Fruit fly (Drosophila melanogaster) whole organism, embryonic: ENCODE results near the gene CG6830.

Experiments
- CG31224 ChIP-seq: fragments of 200-800 bp; sonication (Bioruptor generic); IDR thresholded peaks from 2 replicates; pipeline ENCODE4 v1.3.6; 2022; ENCODE audit warnings: missing biosample characterization, missing genetic modification characterization
- CG8359 ChIP-seq: fragments of 200-800 bp; sonication (Bioruptor generic); optimal IDR thresholded peaks from 2 replicates; lab custom pipeline; 2017; ENCODE audit warnings: missing biosample characterization, mild to moderate bottlenecking, missing genetic modification characterization, borderline replicate concordance
- E2f1 ChIP-seq: fragments of 200-800 bp; sonication (Bioruptor generic); IDR thresholded peaks from 2 replicates; pipeline ENCODE4 v1.3.6; 2022; ENCODE audit warnings: missing biosample characterization, missing genetic modification characterization
- NfI ChIP-seq: fragments of 200-800 bp; sonication (Bioruptor generic); optimal IDR thresholded peaks from 3 replicates; lab custom pipeline; 2018; ENCODE audit warnings: missing biosample characterization, mild to moderate bottlenecking, missing genetic modification characterization, moderate library complexity
- tap ChIP-seq: fragments of 200-800 bp; optimal IDR thresholded peaks from 3 replicates; lab custom pipeline; 2019; ENCODE audit warnings: missing biosample characterization, mild to moderate bottlenecking, missing genetic modification characterization, moderate library complexity
- wdn ChIP-seq: fragments of 200-800 bp; sonication (Bioruptor generic); IDR thresholded peaks from 2 replicates; pipeline ENCODE4 v1.3.6; 2022; ENCODE audit warnings: missing biosample characterization, missing genetic modification characterization

DNA sequence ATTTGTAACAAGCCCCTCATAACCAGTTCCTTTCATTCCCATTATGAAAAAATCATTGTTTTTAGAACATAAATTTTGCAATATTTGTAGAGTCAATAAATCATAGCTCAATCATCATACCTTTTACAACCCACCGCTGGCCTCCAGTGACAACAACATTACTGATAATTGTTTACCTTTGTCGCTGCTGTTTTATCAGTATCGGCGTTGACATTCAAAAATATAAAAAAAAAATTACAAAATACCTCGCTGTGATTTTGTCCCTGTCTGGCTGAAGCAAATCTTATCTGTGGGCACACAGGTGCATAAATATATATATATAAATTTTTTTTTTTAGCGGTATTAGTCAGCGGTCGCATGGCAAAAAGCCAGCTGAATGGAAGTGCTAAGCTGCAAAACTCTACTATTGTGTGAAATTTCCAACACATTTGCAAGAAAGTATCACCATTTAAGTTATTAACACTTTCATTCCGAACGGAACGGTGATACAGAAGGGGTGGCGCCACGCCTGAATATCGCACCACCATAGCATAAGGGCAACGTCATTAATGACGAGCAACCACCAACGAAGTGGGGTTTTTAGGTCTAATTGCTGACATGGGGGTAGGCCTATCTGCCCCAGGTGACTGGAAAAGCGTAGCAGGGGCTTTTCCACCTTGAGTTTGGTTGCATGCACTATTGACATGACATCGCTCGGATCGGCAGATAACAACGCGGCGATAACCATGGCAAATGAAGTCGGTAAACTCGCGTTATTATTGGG, 18.0 kb downstream of the CG6830 start:
- TF ChIP-seq tap (tag; lab: Kevin White, UChicago) (no peak), CG31224 (GFP tag; lab: Robert Waterston, UW) (no peak), wdn (no peak), E2f1 (GFP tag; lab: Robert Waterston, UW) (no peak), NfI (GFP tag; lab: Kevin White, UChicago) (no peak), CG8359 (GFP tag; lab: Kevin White, UChicago) (no peak)
